Worm (Caenorhabditis elegans) whole organism, L3 larva: Measurements from ENCODE around the gene mrps-23.

Experiments used
- R02D3.7 ChIP-seq: fragments of 150-350 bp; optimal IDR thresholded peaks from 2 replicates; lab custom pipeline; 2014; ENCODE audit warnings: missing biosample characterization, missing genetic modification characterization
- ZK546.5 ChIP-seq: sonication (generic microtip); optimal IDR thresholded peaks from 2 replicates; lab custom pipeline; 2017; ENCODE audit warnings: missing biosample characterization, missing genetic modification characterization
- aly-2 ChIP-seq: fragments of 150-350 bp; optimal IDR thresholded peaks from 2 replicates; lab custom pipeline; 2014; ENCODE audit warnings: missing biosample characterization, missing genetic modification characterization
- ceh-16 ChIP-seq: sonication (generic microtip); optimal IDR thresholded peaks from 2 replicates; lab custom pipeline; 2017; ENCODE audit warnings: missing biosample characterization, missing genetic modification characterization
- ceh-28 ChIP-seq: fragments of 150-350 bp; optimal IDR thresholded peaks from 2 replicates; lab custom pipeline; 2014; ENCODE audit warnings: missing biosample characterization, missing genetic modification reagents, missing genetic modification characterization
- ceh-82 ChIP-seq: fragments of 150-350 bp; optimal IDR thresholded peaks from 2 replicates; lab custom pipeline; 2014; ENCODE audit warnings: missing biosample characterization, missing genetic modification characterization
- ceh-9 ChIP-seq: sonication (generic microtip); optimal IDR thresholded peaks from 2 replicates; lab custom pipeline; 2018; ENCODE audit warnings: missing biosample characterization, missing genetic modification characterization
- daf-12 ChIP-seq: fragments of 150-350 bp; optimal IDR thresholded peaks from 2 replicates; lab custom pipeline; 2014; ENCODE audit warnings: missing biosample characterization, missing genetic modification reagents, missing genetic modification characterization
- egl-27 ChIP-seq: sonication (generic microtip); optimal IDR thresholded peaks from 4 replicates; lab custom pipeline; 2017; ENCODE audit warnings: missing biosample characterization, missing genetic modification reagents, missing genetic modification characterization
- egl-5 ChIP-seq: fragments of 150-350 bp; optimal IDR thresholded peaks from 2 replicates; lab custom pipeline; 2017; ENCODE audit warnings: missing biosample characterization, missing genetic modification reagents, missing genetic modification characterization, inconsistent platforms
- elt-1 ChIP-seq: fragments of 150-350 bp; optimal IDR thresholded peaks from 2 replicates; lab custom pipeline; 2014; ENCODE audit warnings: missing biosample characterization, missing genetic modification characterization
- elt-2 ChIP-seq: sonication (generic microtip); optimal IDR thresholded peaks from 2 replicates; lab custom pipeline; 2016; ENCODE audit warnings: missing genetic modification reagents, mild to moderate bottlenecking, missing genetic modification characterization, missing compliant biosample characterization
- elt-3 ChIP-seq, 3 experiments: fragments of 150-350 bp in 1 of 3; sonication (generic microtip) in 2 of 3; optimal IDR thresholded peaks; 2 replicates in 2 of 3; 4 replicates in 1 of 3; lab custom pipeline; 2014 to 2017; ENCODE audit warnings: missing biosample characterization in 3 of 3, missing genetic modification characterization in 3 of 3
- eor-1 ChIP-seq, 2 experiments: fragments of 150-350 bp; optimal IDR thresholded peaks; 2 replicates each; lab custom pipeline; 2014 to 2018; ENCODE audit warnings: missing biosample characterization in 2 of 2, missing genetic modification characterization in 2 of 2
- fkh-10 ChIP-seq: sonication (generic microtip); optimal IDR thresholded peaks from 2 replicates; lab custom pipeline; 2017; ENCODE audit warnings: missing biosample characterization, missing genetic modification reagents, missing genetic modification characterization
- fkh-2 ChIP-seq: fragments of 150-350 bp; optimal IDR thresholded peaks from 2 replicates; lab custom pipeline; 2014; ENCODE audit warnings: missing biosample characterization, missing genetic modification reagents, missing genetic modification characterization
- fos-1 ChIP-seq: fragments of 150-350 bp; optimal IDR thresholded peaks from 2 replicates; lab custom pipeline; 2014; ENCODE audit warnings: missing biosample characterization, missing genetic modification characterization
- hmg-11 ChIP-seq: sonication (generic microtip); optimal IDR thresholded peaks from 2 replicates; lab custom pipeline; 2016; ENCODE audit warnings: missing genetic modification characterization, missing compliant biosample characterization
- lin-15B ChIP-seq: fragments of 150-350 bp; optimal IDR thresholded peaks from 2 replicates; lab custom pipeline; 2014; ENCODE audit warnings: missing biosample characterization, missing genetic modification characterization
- lin-39 ChIP-seq: fragments of 150-350 bp; optimal IDR thresholded peaks from 2 replicates; lab custom pipeline; 2018; ENCODE audit warnings: missing biosample characterization, missing genetic modification reagents, missing genetic modification characterization
- lsy-12 ChIP-seq: sonication (generic microtip); optimal IDR thresholded peaks from 2 replicates; lab custom pipeline; 2016; ENCODE audit warnings: mild to moderate bottlenecking, missing genetic modification characterization, missing compliant biosample characterization
- mdl-1 ChIP-seq: fragments of 150-350 bp; optimal IDR thresholded peaks from 2 replicates; lab custom pipeline; 2014; ENCODE audit warnings: missing biosample characterization, missing genetic modification characterization
- mml-1 ChIP-seq: fragments of 150-350 bp; sonication (generic microtip); optimal IDR thresholded peaks from 3 replicates; lab custom pipeline; 2014; ENCODE audit warnings: missing biosample characterization, missing genetic modification characterization
- nfya-1 ChIP-seq: sonication (generic microtip); optimal IDR thresholded peaks from 2 replicates; lab custom pipeline; 2017; ENCODE audit warnings: missing genetic modification characterization, mild to moderate bottlenecking, missing compliant biosample characterization, antibody characterized with exemption, moderate library complexity; ENCODE audit not compliant: insufficient read depth
- nhr-11 ChIP-seq: fragments of 150-350 bp; optimal IDR thresholded peaks from 2 replicates; lab custom pipeline; 2014; ENCODE audit warnings: missing biosample characterization, missing genetic modification characterization
- nhr-23 ChIP-seq: fragments of 150-350 bp; optimal IDR thresholded peaks from 2 replicates; lab custom pipeline; 2014; ENCODE audit warnings: missing biosample characterization, missing genetic modification reagents, missing genetic modification characterization
- nhr-237 ChIP-seq: fragments of 150-350 bp; optimal IDR thresholded peaks from 2 replicates; lab custom pipeline; 2014; ENCODE audit warnings: missing biosample characterization, missing genetic modification characterization
- nhr-28 ChIP-seq: fragments of 150-350 bp; optimal IDR thresholded peaks from 2 replicates; lab custom pipeline; 2014; ENCODE audit warnings: missing biosample characterization, missing genetic modification characterization
- nhr-43 ChIP-seq: sonication (generic microtip); optimal IDR thresholded peaks from 2 replicates; lab custom pipeline; 2016; ENCODE audit warnings: mild to moderate bottlenecking, missing genetic modification characterization, missing compliant biosample characterization; ENCODE audit not compliant: poor library complexity, severe bottlenecking
- nhr-67 ChIP-seq: fragments of 150-350 bp; optimal IDR thresholded peaks from 2 replicates; lab custom pipeline; 2014; ENCODE audit warnings: missing biosample characterization, missing genetic modification characterization
- nhr-76 ChIP-seq: fragments of 150-350 bp; sonication (generic microtip); optimal IDR thresholded peaks from 5 replicates; lab custom pipeline; 2014; ENCODE audit warnings: missing biosample characterization, missing genetic modification characterization
- nhr-77 ChIP-seq: fragments of 150-350 bp; optimal IDR thresholded peaks from 2 replicates; lab custom pipeline; 2014; ENCODE audit warnings: missing biosample characterization, missing genetic modification characterization
- pha-4 ChIP-seq: fragments of 150-350 bp; optimal IDR thresholded peaks from 2 replicates; lab custom pipeline; 2014; ENCODE audit warnings: missing biosample characterization, missing genetic modification reagents, missing genetic modification characterization
- pqm-1 ChIP-seq: fragments of 150-350 bp; optimal IDR thresholded peaks from 2 replicates; lab custom pipeline; 2017; ENCODE audit warnings: missing biosample characterization, missing genetic modification characterization, inconsistent platforms
- sea-2 ChIP-seq: fragments of 150-350 bp; sonication (generic microtip); optimal IDR thresholded peaks from 4 replicates; lab custom pipeline; 2014; ENCODE audit warnings: missing biosample characterization, missing genetic modification reagents, missing genetic modification characterization
- skn-1 ChIP-seq: fragments of 150-350 bp; optimal IDR thresholded peaks from 2 replicates; lab custom pipeline; 2014; ENCODE audit warnings: missing biosample characterization, missing genetic modification characterization
- snpc-4 ChIP-seq: fragments of 150-350 bp; optimal IDR thresholded peaks from 2 replicates; lab custom pipeline; 2014; ENCODE audit warnings: missing biosample characterization, missing genetic modification characterization
- tbx-2 ChIP-seq: sonication (generic microtip); optimal IDR thresholded peaks from 2 replicates; lab custom pipeline; 2016; ENCODE audit warnings: mild to moderate bottlenecking, missing genetic modification characterization, missing compliant biosample characterization
- unc-39 ChIP-seq: sonication (generic microtip); optimal IDR thresholded peaks from 4 replicates; lab custom pipeline; 2017; ENCODE audit warnings: missing biosample characterization, missing genetic modification characterization
- unc-62 ChIP-seq: fragments of 150-350 bp; sonication (generic microtip); optimal IDR thresholded peaks from 4 replicates; lab custom pipeline; 2014; ENCODE audit warnings: missing biosample characterization, missing genetic modification reagents, missing genetic modification characterization
- zag-1 ChIP-seq: fragments of 150-350 bp; optimal IDR thresholded peaks from 2 replicates; lab custom pipeline; 2014; ENCODE audit warnings: missing biosample characterization, missing genetic modification characterization
- ztf-11 ChIP-seq: fragments of 150-350 bp; optimal IDR thresholded peaks from 2 replicates; lab custom pipeline; 2014; ENCODE audit warnings: missing biosample characterization, missing genetic modification characterization

mrps-23 gene

DNA sequence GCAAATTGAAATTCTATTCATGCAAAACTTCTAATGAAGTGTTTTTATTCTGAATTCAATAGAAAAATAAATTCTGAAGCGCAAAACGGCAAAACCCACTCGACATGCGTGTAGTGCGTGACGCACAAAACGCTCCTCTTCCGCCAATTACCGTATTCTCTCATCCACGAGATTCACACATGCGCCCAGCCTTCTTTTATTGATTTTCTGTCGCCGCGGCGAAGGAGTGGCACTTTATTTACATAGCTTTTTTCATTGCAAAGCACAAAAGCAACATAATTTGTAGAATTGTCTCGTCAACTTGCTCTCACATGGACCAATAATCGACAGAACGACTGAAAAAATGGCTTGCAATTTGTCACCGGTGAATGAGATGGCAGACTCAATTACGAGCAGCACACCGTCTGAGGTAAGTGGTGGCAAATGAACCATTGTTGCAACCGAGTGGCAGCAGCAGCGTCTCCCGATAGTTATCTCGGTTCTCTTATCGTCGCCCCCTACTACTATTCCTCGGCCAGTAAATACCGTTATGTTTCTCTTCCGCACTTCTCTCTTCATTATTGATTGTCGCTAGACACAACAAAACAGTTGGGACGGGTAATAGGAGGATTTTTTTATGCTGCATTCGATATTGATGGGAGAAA is 22.7 kb upstream of the mrps-23 start, which contains the start of gene unc-16 (continued):
- TF ChIP-seq ceh-16 (tag; lab: Kevin White, UChicago) (no peak), nhr-11 (tag; lab: Kevin White, UChicago) (no peak), aly-2 (no peak), fos-1 (tag; lab: Kevin White, UChicago) (no peak), eor-1 (tag; optimal IDR thresholded peaks at IDR 0.05; lab: Kevin White, UChicago) (peak in 1 of 2 experiments; percentile 13), nhr-28 (tag; lab: Kevin White, UChicago) (no peak), nhr-76 (tag; lab: Kevin White, UChicago) (no peak), ztf-11 (no peak), lin-15B (tag; lab: Kevin White, UChicago) (peak; percentile 89), nhr-237 (tag; lab: Kevin White, UChicago) (no peak), skn-1 (tag; lab: Kevin White, UChicago) (peak; percentile 46), daf-12 (tag; lab: Kevin White, UChicago) (no peak), hmg-11 (tag; lab: Kevin White, UChicago) (peak; percentile 90), tbx-2 (tag; lab: Kevin White, UChicago) (peak; percentile 82), elt-1 (tag; lab: Kevin White, UChicago) (no peak), lsy-12 (tag; lab: Kevin White, UChicago) (peak; percentile 85), nhr-67 (no peak), elt-3 (tag; optimal IDR thresholded peaks at IDR 0.05; lab: Kevin White, UChicago) (no peak), nhr-77 (tag; lab: Kevin White, UChicago) (no peak), pqm-1 (tag; lab: Kevin White, UChicago) (peak; percentile 23), unc-62 (GFP tag; lab: Kevin White, UChicago) (peak; percentile 70), egl-27 (tag; lab: Kevin White, UChicago) (no peak), zag-1 (no peak), pha-4 (tag; lab: Kevin White, UChicago) (peak; percentile 97)

DNA sequence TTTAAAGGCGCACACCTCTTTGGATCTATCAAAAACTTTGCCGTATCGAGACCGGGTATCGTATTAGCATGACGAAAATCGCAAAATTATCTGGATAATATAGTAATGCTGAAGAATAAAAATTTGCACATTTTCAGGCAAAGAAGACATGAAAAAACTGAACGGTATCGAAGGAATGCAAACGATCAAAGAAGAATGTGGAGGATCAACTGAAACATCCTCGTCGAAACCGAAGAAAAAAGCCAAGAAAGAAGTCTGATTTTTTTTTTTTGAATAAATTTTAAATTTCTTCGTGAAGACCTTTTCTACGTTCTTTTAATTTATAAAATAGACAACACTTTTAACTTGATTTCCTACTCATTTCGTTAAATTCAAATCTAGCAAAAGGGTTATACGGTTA is 21.3 kb upstream of the mrps-23 start, which contains the start of gene ZK1098.12:
ZK1098.12 (plus strand) TSS at position 301 of the 400 bp plus-strand sequence.
- no peak for TF ChIP-seq pha-4 (tag; lab: Kevin White, UChicago)
- TF ChIP-seq mml-1 (tag; lab: Kevin White, UChicago), result no peak
- no peak for TF ChIP-seq egl-27 (tag; lab: Kevin White, UChicago)
- no peak for TF ChIP-seq R02D3.7
- no peak for TF ChIP-seq fkh-10
- no peak for TF ChIP-seq sea-2 (GFP tag; lab: Kevin White, UChicago)
- no peak for TF ChIP-seq egl-5 (tag; lab: Kevin White, UChicago)
- no peak for TF ChIP-seq unc-39
- no peak for TF ChIP-seq nhr-43 (tag; lab: Kevin White, UChicago)
- TF ChIP-seq elt-1 (tag; lab: Kevin White, UChicago), result no peak
- no peak for TF ChIP-seq lin-39 (tag; lab: Kevin White, UChicago)

DNA sequence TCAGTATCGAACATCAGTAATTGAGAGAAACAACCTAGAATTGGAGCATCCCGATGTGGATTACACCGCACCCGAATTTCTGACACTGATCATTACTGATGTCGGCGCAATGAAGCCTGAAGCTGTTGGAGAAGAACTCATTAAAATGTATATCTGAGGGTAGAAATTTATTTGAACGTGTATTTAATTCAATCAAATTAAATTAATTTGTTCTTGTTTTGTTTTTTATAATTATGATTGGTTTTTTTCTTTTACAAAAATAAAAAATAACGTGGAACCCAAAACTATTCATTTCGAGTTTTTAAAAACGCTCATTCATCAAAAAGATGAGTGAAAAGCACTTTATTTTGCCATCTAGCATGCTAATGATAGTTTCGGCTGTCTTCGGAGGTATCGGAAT is 20.7 kb upstream of the mrps-23 start, which contains the start of gene ZK1098.9:
ZK1098.9 (plus strand) TSS at position 301 of the 400 bp plus-strand sequence.
- TF ChIP-seq fkh-2 (tag; lab: Kevin White, UChicago) (no peak), nhr-76 (tag; lab: Kevin White, UChicago) (no peak), nhr-23 (tag; lab: Kevin White, UChicago) (no peak), aly-2 (no peak), nhr-28 (tag; lab: Kevin White, UChicago) (no peak), elt-1 (tag; lab: Kevin White, UChicago) (no peak)

DNA sequence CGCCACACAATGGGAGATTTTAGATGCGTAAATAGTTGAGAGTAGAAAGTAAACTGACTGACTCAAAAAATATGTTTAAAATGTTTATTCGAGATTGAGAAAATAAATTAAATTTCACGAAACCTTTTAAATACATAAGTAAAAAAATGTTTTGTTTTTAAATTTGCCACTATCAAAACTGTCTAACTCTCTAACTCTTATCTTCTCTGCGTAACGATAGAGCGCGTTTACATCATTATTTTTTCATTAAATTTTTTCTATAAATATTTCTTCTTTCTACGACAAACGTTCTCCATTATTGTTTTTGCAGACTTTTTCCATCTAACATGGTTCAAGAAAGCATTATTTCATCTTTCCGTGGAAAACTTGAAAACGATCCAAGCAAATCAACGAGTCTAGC is 19.3 kb upstream of the mrps-23 start, which contains the start of gene eif-2Balpha:
eif-2Balpha (plus strand) TSS at position 304 of the 400 bp plus-strand sequence.
- no peak for TF ChIP-seq lsy-12 (tag; lab: Kevin White, UChicago)
- TF ChIP-seq mdl-1 (tag; lab: Kevin White, UChicago), result no peak
- TF ChIP-seq nhr-23 (tag; lab: Kevin White, UChicago), result peak; percentile 26
- no peak for TF ChIP-seq nhr-76 (tag; lab: Kevin White, UChicago)
- no peak for TF ChIP-seq ceh-28
- no peak for TF ChIP-seq R02D3.7
- peak; percentile 32 for TF ChIP-seq nfya-1 (tag; lab: Kevin White, UChicago)
- TF ChIP-seq nhr-237 (tag; lab: Kevin White, UChicago), result no peak
- peak; percentile 9 for TF ChIP-seq elt-2
- no peak for TF ChIP-seq nhr-67
- TF ChIP-seq eor-1 (tag; optimal IDR thresholded peaks at IDR 0.05; lab: Kevin White, UChicago), result no peak
- TF ChIP-seq pha-4 (tag; lab: Kevin White, UChicago), result peak; percentile 86
- TF ChIP-seq zag-1, result no peak
- TF ChIP-seq fkh-2 (tag; lab: Kevin White, UChicago), result no peak
- TF ChIP-seq aly-2, result no peak
- TF ChIP-seq ceh-16 (tag; lab: Kevin White, UChicago), result no peak
- no peak for TF ChIP-seq ceh-82 (tag; lab: Kevin White, UChicago)
- TF ChIP-seq egl-27 (tag; lab: Kevin White, UChicago), result no peak
- TF ChIP-seq hmg-11 (tag; lab: Kevin White, UChicago), result peak; percentile 6
- no peak for TF ChIP-seq sea-2 (GFP tag; lab: Kevin White, UChicago)
- TF ChIP-seq daf-12 (tag; lab: Kevin White, UChicago), result no peak
- no peak for TF ChIP-seq ceh-9 (tag; lab: Kevin White, UChicago)
- TF ChIP-seq snpc-4, result peak; percentile 8
- TF ChIP-seq lin-15B (tag; lab: Kevin White, UChicago), result peak; percentile 58
- TF ChIP-seq ZK546.5, result no peak
- TF ChIP-seq mml-1 (tag; lab: Kevin White, UChicago), result no peak
- TF ChIP-seq ztf-11, result no peak
